Fruit fly (Drosophila melanogaster) Kc167 (cell line): ENCODE data around the gene BomBc3.

Experiments used
- Myc ChIP-seq: fragments of >200 bp; optimal IDR thresholded peaks from 2 replicates; lab custom pipeline; 2017; ENCODE audit warnings: missing external identifiers
- h ChIP-seq: fragments of >200 bp; optimal IDR thresholded peaks from 3 replicates; lab custom pipeline; 2018; ENCODE audit warnings: missing external identifiers
- psq ChIP-seq: fragments of >200 bp; optimal IDR thresholded peaks from 2 replicates; lab custom pipeline; 2017; ENCODE audit warnings: missing external identifiers
- ttk ChIP-seq: sonication (Bioruptor generic); optimal IDR thresholded peaks from 2 replicates; lab custom pipeline; 2017; ENCODE audit warnings: missing external identifiers

dm6 chr3R:22123347-22123746, 36.5 kb downstream of the BomBc3 start:
- TF ChIP-seq h (lab: Kevin White, UChicago) (no peak), Myc (no peak), psq (lab: Kevin White, UChicago) (no peak), ttk (lab: Kevin White, UChicago) (no peak)
